Fruit fly (Drosophila melanogaster) whole organism, adult: ENCODE measurements around the gene sv.
A peak's percentile ranks its signal among the peaks of the same experiment; 100 is the strongest.

Experiments
- CG11617 ChIP-seq: fragments of 200-800 bp; sonication (Bioruptor generic); optimal IDR thresholded peaks from 2 replicates; lab custom pipeline; 2017; ENCODE audit warnings: mild to moderate bottlenecking, missing biosample characterization, missing genetic modification reagents, missing genetic modification characterization
- CG12768 ChIP-seq: fragments of 200-800 bp; sonication (Bioruptor generic); optimal IDR thresholded peaks from 2 replicates; lab custom pipeline; 2017; ENCODE audit warnings: missing biosample characterization, missing genetic modification characterization, mild to moderate bottlenecking, moderate library complexity, missing genetic modification reagents
- CG14711 ChIP-seq: fragments of 200-800 bp; sonication (Bioruptor generic); optimal IDR thresholded peaks from 2 replicates; lab custom pipeline; 2018; ENCODE audit warnings: missing biosample characterization, mild to moderate bottlenecking, missing genetic modification characterization, moderate library complexity
- CG1620 ChIP-seq: fragments of 200-800 bp; sonication (Bioruptor generic); optimal IDR thresholded peaks from 2 replicates; lab custom pipeline; 2016; ENCODE audit warnings: missing biosample characterization, missing genetic modification characterization
- CG33017 ChIP-seq: fragments of 200-800 bp; sonication (Bioruptor generic); optimal IDR thresholded peaks from 2 replicates; lab custom pipeline; 2018; ENCODE audit warnings: missing biosample characterization, mild to moderate bottlenecking, missing genetic modification characterization, moderate library complexity
- CG5204 ChIP-seq: fragments of 200-800 bp; sonication (Bioruptor generic); optimal IDR thresholded peaks from 2 replicates; lab custom pipeline; 2016; ENCODE audit warnings: missing biosample characterization, missing genetic modification characterization
- CG7045 ChIP-seq: fragments of 200-800 bp; sonication (Bioruptor generic); optimal IDR thresholded peaks from 2 replicates; lab custom pipeline; 2017; ENCODE audit warnings: missing biosample characterization, mild to moderate bottlenecking, missing genetic modification characterization
- CG7101 ChIP-seq: fragments of 200-800 bp; sonication (Bioruptor generic); optimal IDR thresholded peaks from 2 replicates; lab custom pipeline; 2018; ENCODE audit warnings: missing biosample characterization, mild to moderate bottlenecking, missing genetic modification characterization, moderate library complexity
- Clk ChIP-seq: fragments of 200-800 bp; sonication (Bioruptor generic); optimal IDR thresholded peaks from 2 replicates; lab custom pipeline; 2017; ENCODE audit warnings: missing biosample characterization, missing genetic modification characterization
- Crg-1 ChIP-seq: fragments of 200-800 bp; sonication (Bioruptor generic); optimal IDR thresholded peaks from 2 replicates; lab custom pipeline; 2016; ENCODE audit warnings: missing biosample characterization, missing genetic modification characterization
- Hr96 ChIP-seq: fragments of 200-800 bp; sonication (Bioruptor generic); optimal IDR thresholded peaks from 2 replicates; lab custom pipeline; 2016; ENCODE audit warnings: missing biosample characterization, missing genetic modification characterization
- Mnt ChIP-seq: fragments of 200-800 bp; sonication (Bioruptor generic); optimal IDR thresholded peaks from 2 replicates; lab custom pipeline; 2016; ENCODE audit warnings: missing biosample characterization, mild to moderate bottlenecking, missing genetic modification characterization
- bab1 ChIP-seq: fragments of 200-800 bp; sonication (Bioruptor generic); optimal IDR thresholded peaks from 3 replicates; lab custom pipeline; 2019; ENCODE audit warnings: missing biosample characterization, mild to moderate bottlenecking, missing genetic modification characterization, moderate library complexity
- cic ChIP-seq: fragments of 200-800 bp; sonication (Bioruptor generic); optimal IDR thresholded peaks from 2 replicates; lab custom pipeline; 2017; ENCODE audit warnings: missing biosample characterization, mild to moderate bottlenecking, missing genetic modification characterization, moderate library complexity
- cnc ChIP-seq, 2 experiments: fragments of >200 bp; optimal IDR thresholded peaks; 2 replicates each; lab custom pipeline; 2017
- kay ChIP-seq: fragments of 200-800 bp; sonication (Bioruptor generic); peaks from one replicate; lab custom pipeline; 2016; ENCODE audit warnings: missing biosample characterization, missing genetic modification characterization, borderline replicate concordance
- ovo ChIP-seq: fragments of 200-800 bp; sonication (Bioruptor generic); optimal IDR thresholded peaks from 2 replicates; lab custom pipeline; 2016; ENCODE audit warnings: missing biosample characterization, missing genetic modification characterization
- pad ChIP-seq: fragments of 200-800 bp; sonication (Bioruptor generic); optimal IDR thresholded peaks from 3 replicates; lab custom pipeline; 2017; ENCODE audit warnings: missing biosample characterization, missing genetic modification characterization, mild to moderate bottlenecking, moderate library complexity, missing genetic modification reagents
- tj ChIP-seq: fragments of 200-800 bp; sonication (Bioruptor generic); optimal IDR thresholded peaks from 3 replicates; lab custom pipeline; 2017; ENCODE audit warnings: missing biosample characterization, mild to moderate bottlenecking, missing genetic modification characterization, moderate library complexity
- toe ChIP-seq: fragments of 200-800 bp; sonication (Bioruptor generic); optimal IDR thresholded peaks from 2 replicates; lab custom pipeline; 2016; ENCODE audit warnings: missing biosample characterization, missing genetic modification characterization

The sv gene

DNA sequence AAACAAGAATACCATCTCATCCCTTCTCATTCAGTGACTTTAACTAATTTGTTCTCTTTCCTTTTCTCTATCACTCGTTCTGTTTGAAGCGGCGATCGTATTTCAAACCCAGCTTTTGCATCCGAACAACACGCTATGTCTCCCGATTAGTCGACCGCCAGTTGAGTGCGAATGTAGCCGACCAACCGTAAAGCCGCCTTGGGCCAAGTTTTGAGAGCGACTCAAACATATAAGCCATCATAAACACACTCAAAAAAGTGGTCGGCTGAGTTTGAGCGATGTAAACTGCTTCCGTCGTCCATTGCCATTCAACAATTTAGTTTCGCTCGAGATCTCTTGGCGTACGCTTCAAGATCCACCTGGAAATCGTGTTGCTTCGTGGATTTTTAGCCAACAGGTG is at the start of gene sv:
TSS of gene sv (plus strand) at position 319 of the 400 bp plus-strand sequence.
- TF ChIP-seq pad (GFP tag; lab: Kevin White, UChicago): no peak
- no peak for TF ChIP-seq Hr96 (GFP tag; lab: Kevin White, UChicago)
- no peak for TF ChIP-seq CG7045 (GFP tag; lab: Kevin White, UChicago)
- TF ChIP-seq cnc (optimal IDR thresholded peaks at IDR 0.05; lab: Kevin White, UChicago): no peak
- TF ChIP-seq CG11617 (GFP tag; lab: Kevin White, UChicago): no peak
- TF ChIP-seq CG5204 (GFP tag; lab: Kevin White, UChicago): no peak
- TF ChIP-seq cic (GFP tag; lab: Kevin White, UChicago): no peak
- TF ChIP-seq CG12768 (GFP tag; lab: Kevin White, UChicago): no peak
- TF ChIP-seq Crg-1 (GFP tag; lab: Kevin White, UChicago): no peak
- TF ChIP-seq CG7101 (tag; lab: Kevin White, UChicago): no peak
- no peak for TF ChIP-seq toe (GFP tag; lab: Kevin White, UChicago)
- no peak for TF ChIP-seq CG33017 (tag; lab: Kevin White, UChicago)
- TF ChIP-seq ovo (GFP tag; lab: Kevin White, UChicago): no peak

DNA sequence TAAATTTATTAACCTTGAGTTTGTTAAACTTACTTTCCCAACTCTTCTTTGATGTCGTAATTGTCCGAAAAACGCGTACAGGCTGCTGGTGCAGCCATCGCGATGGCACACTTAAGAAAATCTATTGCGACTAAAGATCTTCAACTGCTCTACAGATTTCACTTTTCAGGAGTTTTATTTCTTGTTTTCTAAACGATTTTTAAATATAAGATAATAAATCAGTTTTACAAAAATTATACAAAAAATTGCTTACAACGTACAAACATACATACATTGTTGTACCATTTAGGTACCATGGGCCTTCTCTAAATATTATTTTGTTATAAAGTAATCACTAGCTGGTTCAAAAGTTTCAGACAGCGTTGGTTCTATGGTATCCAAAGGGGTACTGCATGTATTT is 38.2 kb upstream of the sv start:
- TF ChIP-seq kay (GFP tag; lab: Kevin White, UChicago) (peak; percentile 95), CG7045 (GFP tag; lab: Kevin White, UChicago) (no peak)

DNA sequence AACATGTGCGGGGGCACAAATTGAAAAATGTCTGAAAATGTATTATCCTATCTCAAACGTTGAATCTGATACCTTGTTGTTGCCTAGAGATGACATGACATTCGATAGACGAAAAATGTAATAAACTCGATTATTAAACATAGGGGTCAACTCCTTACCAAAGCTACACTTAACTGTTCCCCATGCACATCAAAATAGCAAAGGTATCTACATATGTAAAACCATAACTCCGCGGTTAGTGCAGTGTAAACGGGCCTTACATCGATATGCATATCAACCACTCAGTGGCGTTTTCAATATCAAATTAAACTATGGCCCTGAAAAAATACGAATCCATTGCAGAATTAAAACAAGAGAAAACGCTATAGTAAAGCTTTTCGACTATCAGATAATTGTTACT is 37.3 kb upstream of the sv start:
- no peak for TF ChIP-seq kay (GFP tag; lab: Kevin White, UChicago)
- peak; percentile 3 for TF ChIP-seq CG7101 (tag; lab: Kevin White, UChicago)
- peak; percentile 24 for TF ChIP-seq CG14711
- peak; percentile 35 for TF ChIP-seq bab1 (GFP tag; lab: Kevin White, UChicago)

DNA sequence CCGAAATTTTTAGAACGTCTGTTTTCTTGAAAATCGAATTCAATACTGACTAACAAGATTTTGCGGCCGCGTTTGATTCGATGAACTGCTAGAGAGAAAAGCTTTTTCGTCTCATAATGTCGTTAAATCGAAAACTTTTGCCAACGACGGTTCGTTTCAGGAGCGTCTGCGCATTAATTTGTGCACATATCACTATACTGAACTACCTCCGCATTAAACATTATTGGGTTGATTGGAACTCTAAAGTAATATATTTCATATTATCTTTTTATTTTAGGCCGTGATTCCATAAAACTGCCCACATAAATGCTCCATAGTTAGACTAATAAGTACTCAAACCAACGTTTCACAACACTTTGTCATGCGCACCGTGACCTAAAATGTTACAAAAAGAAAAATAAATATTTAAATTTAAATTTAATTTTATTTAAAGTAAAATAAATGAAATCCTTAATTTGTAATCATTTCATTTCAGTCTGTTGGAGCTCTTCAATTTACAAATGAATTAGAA is 34.9 kb upstream of the sv start, which contains the start of gene CaMKII:
TSS of gene CaMKII (minus strand) at position 51 of the 511 bp plus-strand sequence.
- TF ChIP-seq pad (GFP tag; lab: Kevin White, UChicago): peak; percentile 10
- TF ChIP-seq CG7045 (GFP tag; lab: Kevin White, UChicago): no peak
- TF ChIP-seq CG5204 (GFP tag; lab: Kevin White, UChicago): no peak
- TF ChIP-seq CG7101 (tag; lab: Kevin White, UChicago): peak; percentile 17
- peak; percentile 26 for TF ChIP-seq Crg-1 (GFP tag; lab: Kevin White, UChicago)
- TF ChIP-seq CG12768 (GFP tag; lab: Kevin White, UChicago): peak; percentile 26
- no peak for TF ChIP-seq CG14711
- TF ChIP-seq CG11617 (GFP tag; lab: Kevin White, UChicago): peak; percentile 18
- no peak for TF ChIP-seq bab1 (GFP tag; lab: Kevin White, UChicago)
- TF ChIP-seq cic (GFP tag; lab: Kevin White, UChicago): peak; percentile 7

DNA sequence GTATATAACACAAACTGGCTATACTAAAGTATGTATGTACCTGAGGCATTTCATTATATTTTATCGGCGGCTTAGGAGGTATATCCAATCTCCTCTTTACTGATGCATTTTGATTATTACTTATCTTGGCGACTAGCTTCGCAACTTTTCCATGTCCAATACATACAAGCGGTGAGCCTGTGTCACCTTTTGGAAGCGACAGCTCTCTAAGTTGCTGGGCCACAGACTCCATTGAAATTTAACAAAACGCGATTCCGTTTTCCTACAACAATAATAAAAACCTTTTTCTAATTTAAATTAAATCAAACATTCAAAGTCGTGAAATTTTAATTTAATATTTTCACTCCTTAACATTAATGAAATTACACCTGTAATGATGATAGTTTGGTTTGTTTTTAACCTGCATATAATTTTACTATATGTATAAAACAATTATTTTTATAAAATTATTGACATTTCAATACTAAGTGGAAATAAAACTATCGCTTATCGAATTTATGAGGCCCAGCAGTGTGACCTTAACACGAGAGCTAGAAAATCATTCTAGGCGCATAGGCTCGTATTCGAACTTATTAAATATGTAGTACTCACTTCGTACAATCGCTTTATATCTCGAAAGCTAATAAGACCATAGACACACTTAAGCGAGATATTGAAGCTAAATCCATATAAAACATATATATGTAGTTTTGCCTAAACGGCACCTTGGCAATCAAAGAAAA is 28.1 kb upstream of the sv start, which contains the start of gene apolpp:
TSS of gene apolpp (plus strand) at position 597 of the 722 bp plus-strand sequence.
- TF ChIP-seq Clk (GFP tag; lab: Kevin White, UChicago) (no peak), CG1620 (GFP tag; lab: Kevin White, UChicago) (peak; percentile 3), CG33017 (tag; lab: Kevin White, UChicago) (no peak), toe (GFP tag; lab: Kevin White, UChicago) (peak; percentile 42), CG14711 (peak; percentile 19), cic (GFP tag; lab: Kevin White, UChicago) (no peak), Mnt (GFP tag; lab: Kevin White, UChicago) (no peak), cnc (optimal IDR thresholded peaks at IDR 0.05; lab: Kevin White, UChicago) (no peak), kay (GFP tag; lab: Kevin White, UChicago) (peak; percentile 54), bab1 (GFP tag; lab: Kevin White, UChicago) (peak; percentile 1), CG7101 (tag; lab: Kevin White, UChicago) (peak; percentile 12)

DNA sequence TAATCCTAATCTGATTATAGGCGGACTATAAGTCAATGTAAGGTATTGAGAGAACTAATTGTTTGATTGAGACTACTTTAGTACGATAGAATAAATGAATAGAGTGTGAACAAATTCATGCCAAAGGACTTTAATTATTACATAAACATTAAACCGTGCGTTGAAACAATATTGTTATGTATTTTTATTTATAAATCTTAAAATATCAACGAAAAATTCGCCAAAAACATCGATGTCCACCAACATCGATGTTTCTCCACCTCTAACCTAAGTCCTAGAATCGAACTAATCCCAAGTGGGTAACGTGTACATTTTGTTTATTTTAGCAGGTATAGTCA is 27.5 kb upstream of the sv start:
- no peak for TF ChIP-seq tj (GFP tag; lab: Kevin White, UChicago)
- no peak for TF ChIP-seq toe (GFP tag; lab: Kevin White, UChicago)
- no peak for TF ChIP-seq CG33017 (tag; lab: Kevin White, UChicago)
- no peak for TF ChIP-seq CG1620 (GFP tag; lab: Kevin White, UChicago)
- no peak for TF ChIP-seq CG7045 (GFP tag; lab: Kevin White, UChicago)
- TF ChIP-seq kay (GFP tag; lab: Kevin White, UChicago): no peak
- TF ChIP-seq CG12768 (GFP tag; lab: Kevin White, UChicago): no peak
- TF ChIP-seq CG14711: no peak
- no peak for TF ChIP-seq Crg-1 (GFP tag; lab: Kevin White, UChicago)
- no peak for TF ChIP-seq CG5204 (GFP tag; lab: Kevin White, UChicago)
- TF ChIP-seq cic (GFP tag; lab: Kevin White, UChicago): no peak
- no peak for TF ChIP-seq CG7101 (tag; lab: Kevin White, UChicago)
- no peak for TF ChIP-seq CG11617 (GFP tag; lab: Kevin White, UChicago)
- no peak for TF ChIP-seq pad (GFP tag; lab: Kevin White, UChicago)
- TF ChIP-seq Mnt (GFP tag; lab: Kevin White, UChicago): no peak
- no peak for TF ChIP-seq bab1 (GFP tag; lab: Kevin White, UChicago)
- no peak for TF ChIP-seq cnc (optimal IDR thresholded peaks at IDR 0.05; lab: Kevin White, UChicago)
- no peak for TF ChIP-seq Clk (GFP tag; lab: Kevin White, UChicago)
